Worm (Caenorhabditis elegans): ENCODE measurements around the gene ets-6.

ets-6 gene

ce11 chrV:7604858-7605257 lies 24.5 kb upstream of the ets-6 start, which contains the start of gene clec-213:
TSS of gene clec-213 (plus strand) at chrV:7605158.
- no peak for TF ChIP-seq ref-1 (GFP tag; conservative IDR thresholded peaks at IDR 0.05)
- no peak for TF ChIP-seq ztf-29 (GFP tag; IDR thresholded peaks at IDR 0.05)
- no peak for TF ChIP-seq klf-2 (GFP tag; conservative IDR thresholded peaks at IDR 0.05)
- TF ChIP-seq med-1 (GFP tag; optimal IDR thresholded peaks at IDR 0.05; ENCODE audit: insufficient read depth): no peak
- no peak for TF ChIP-seq T22C8.4 (GFP tag; IDR thresholded peaks at IDR 0.05)
- no peak for TF ChIP-seq tab-1 (GFP tag; IDR thresholded peaks at IDR 0.05)
- no peak for TF ChIP-seq ztf-23 (GFP tag; IDR thresholded peaks at IDR 0.05)

DNA sequence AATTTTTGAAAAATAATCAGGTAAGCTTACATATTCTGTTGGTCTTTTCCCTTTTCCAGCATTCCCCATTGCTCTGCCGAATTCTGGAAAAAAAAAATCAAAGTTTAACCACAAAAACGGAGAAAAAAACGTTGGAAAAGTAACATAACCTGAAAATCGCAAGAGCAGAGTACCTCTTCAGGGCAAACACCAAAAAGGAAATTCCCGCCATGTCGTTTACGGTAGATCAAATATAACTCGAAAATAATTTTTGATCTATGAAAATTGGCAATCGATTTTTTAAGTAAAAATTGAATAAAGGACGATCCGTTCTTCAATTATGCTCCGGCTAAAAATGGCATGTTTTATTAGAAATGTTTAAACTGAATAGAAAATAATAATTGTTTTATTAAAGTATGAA lies 23.1 kb upstream of the ets-6 start, which contains the start of gene C50E3.11:
TSS of gene C50E3.11 (minus strand) at position 83 of the 400 bp plus-strand sequence.
- TF ChIP-seq cog-1 (tag; optimal IDR thresholded peaks at IDR 0.05) (no peak), ztf-29 (GFP tag; IDR thresholded peaks at IDR 0.05) (no peak), tab-1 (GFP tag; IDR thresholded peaks at IDR 0.05) (no peak), flt-1 (GFP tag; IDR thresholded peaks at IDR 0.05) (no peak), klf-2 (GFP tag; conservative IDR thresholded peaks at IDR 0.05) (no peak), ref-1 (GFP tag; conservative IDR thresholded peaks at IDR 0.05) (no peak), med-1 (GFP tag; optimal IDR thresholded peaks at IDR 0.05; ENCODE audit: insufficient read depth) (no peak), T22C8.4 (GFP tag; IDR thresholded peaks at IDR 0.05) (no peak), ztf-23 (GFP tag; IDR thresholded peaks at IDR 0.05) (no peak)

DNA sequence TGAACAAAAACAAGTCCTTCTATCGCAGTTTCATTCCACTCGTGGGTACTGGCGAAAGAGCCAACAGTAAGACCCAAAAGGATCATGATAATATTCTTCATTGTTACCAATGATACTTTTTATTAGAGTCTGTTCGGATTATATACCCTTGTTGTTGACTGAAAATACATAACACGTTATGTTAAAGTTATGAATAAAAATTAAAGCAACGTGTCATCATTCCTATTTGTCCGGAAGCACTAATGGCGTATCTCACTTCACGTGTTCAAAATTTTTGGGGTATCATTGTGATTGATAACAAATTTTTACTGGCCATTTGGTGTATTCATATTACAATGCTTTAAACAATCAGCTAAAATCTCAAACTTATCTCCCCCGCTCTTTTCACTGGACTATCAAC lies 21.1 kb upstream of the ets-6 start, which contains the start of gene scl-26:
TSS of gene scl-26 (minus strand) at position 101 of the 400 bp plus-strand sequence.
- TF ChIP-seq ztf-23 (GFP tag; IDR thresholded peaks at IDR 0.05) (no peak), tab-1 (GFP tag; IDR thresholded peaks at IDR 0.05) (no peak), med-1 (GFP tag; optimal IDR thresholded peaks at IDR 0.05; ENCODE audit: insufficient read depth) (no peak), ref-1 (GFP tag; conservative IDR thresholded peaks at IDR 0.05) (no peak), T22C8.4 (GFP tag; IDR thresholded peaks at IDR 0.05) (no peak), flt-1 (GFP tag; IDR thresholded peaks at IDR 0.05) (no peak), cog-1 (tag; optimal IDR thresholded peaks at IDR 0.05) (no peak)

ce11 chrV:7600149-7600548 lies 19.8 kb upstream of the ets-6 start, which contains the start of gene C50E3.9:
TSS of gene C50E3.9 (minus strand) at chrV:7600249.
- TF ChIP-seq ztf-29 (GFP tag; IDR thresholded peaks at IDR 0.05): no peak
- TF ChIP-seq ref-1 (GFP tag; conservative IDR thresholded peaks at IDR 0.05): no peak
- TF ChIP-seq T22C8.4 (GFP tag; IDR thresholded peaks at IDR 0.05): no peak
- TF ChIP-seq flt-1 (GFP tag; IDR thresholded peaks at IDR 0.05): no peak
- no peak for TF ChIP-seq med-1 (GFP tag; optimal IDR thresholded peaks at IDR 0.05; ENCODE audit: insufficient read depth)
- no peak for TF ChIP-seq klf-2 (GFP tag; conservative IDR thresholded peaks at IDR 0.05)
- no peak for TF ChIP-seq ztf-23 (GFP tag; IDR thresholded peaks at IDR 0.05)
- no peak for TF ChIP-seq tab-1 (GFP tag; IDR thresholded peaks at IDR 0.05)

- TF ChIP-seq med-1 (GFP tag; optimal IDR thresholded peaks at IDR 0.05; ENCODE audit: insufficient read depth): no peak
- no peak for TF ChIP-seq ztf-29 (GFP tag; IDR thresholded peaks at IDR 0.05)
- no peak for TF ChIP-seq T22C8.4 (GFP tag; IDR thresholded peaks at IDR 0.05)
- TF ChIP-seq ref-1 (GFP tag; conservative IDR thresholded peaks at IDR 0.05): no peak
- no peak for TF ChIP-seq flt-1 (GFP tag; IDR thresholded peaks at IDR 0.05)
Observed at ce11 chrV:7598269-7598668, 17.9 kb upstream of the ets-6 start, which contains the start of gene C50E3.7. TSS of gene C50E3.7 (minus strand) at chrV:7598369.

DNA sequence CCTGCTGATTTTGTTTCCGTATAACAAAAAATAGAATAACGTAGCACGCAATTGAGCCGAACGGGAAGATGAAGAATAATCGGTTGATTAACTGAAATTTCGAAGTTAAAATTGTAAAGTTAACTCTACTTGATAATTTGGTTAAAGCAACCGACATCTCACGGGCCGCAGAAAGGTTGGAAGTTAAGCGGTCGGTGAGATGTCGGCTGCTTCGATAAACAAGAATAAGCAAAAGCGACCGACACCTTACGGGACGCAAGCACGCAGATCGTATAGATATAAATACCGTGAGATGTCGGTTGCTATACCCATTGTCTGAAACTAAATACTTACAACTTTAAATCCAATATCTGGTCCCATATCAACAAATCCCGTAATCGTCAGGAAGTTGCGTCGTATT lies 14.8 kb upstream of the ets-6 start:
- TF ChIP-seq ztf-29 (GFP tag; IDR thresholded peaks at IDR 0.05): no peak
- TF ChIP-seq cog-1 (tag; optimal IDR thresholded peaks at IDR 0.05): no peak
- TF ChIP-seq flt-1 (GFP tag; IDR thresholded peaks at IDR 0.05): no peak
- TF ChIP-seq tab-1 (GFP tag; IDR thresholded peaks at IDR 0.05): no peak
- no peak for TF ChIP-seq med-1 (GFP tag; optimal IDR thresholded peaks at IDR 0.05; ENCODE audit: insufficient read depth)
- no peak for TF ChIP-seq ztf-23 (GFP tag; IDR thresholded peaks at IDR 0.05)

DNA sequence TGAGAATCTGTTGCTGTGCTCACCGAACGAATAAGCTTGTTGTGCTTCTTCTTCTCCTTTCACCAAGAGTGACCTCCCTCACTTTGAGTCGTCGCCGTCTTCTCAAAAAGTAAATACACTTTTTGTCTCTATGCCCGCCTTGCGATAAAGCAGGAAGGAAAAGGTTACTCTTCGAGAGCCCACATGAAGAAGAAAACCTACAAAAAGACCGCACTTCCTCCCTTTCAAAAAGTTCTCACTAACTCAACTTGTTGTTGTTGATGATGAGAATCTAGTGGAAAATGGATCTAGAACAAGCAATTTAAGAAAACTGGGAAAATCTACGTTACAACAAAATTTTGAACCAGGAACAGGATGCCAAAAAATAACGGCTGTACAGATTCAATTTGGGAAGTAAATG lies 10.1 kb upstream of the ets-6 start, which contains the start of gene C50E3.6:
TSS of gene C50E3.6 (minus strand) at position 101 of the 400 bp plus-strand sequence.
- TF ChIP-seq ref-1 (GFP tag; conservative IDR thresholded peaks at IDR 0.05): no peak
- TF ChIP-seq ztf-29 (GFP tag; IDR thresholded peaks at IDR 0.05): no peak
- TF ChIP-seq ztf-23 (GFP tag; IDR thresholded peaks at IDR 0.05): no peak
- TF ChIP-seq klf-2 (GFP tag; conservative IDR thresholded peaks at IDR 0.05): no peak
- TF ChIP-seq T22C8.4 (GFP tag; IDR thresholded peaks at IDR 0.05): no peak
- TF ChIP-seq med-1 (GFP tag; optimal IDR thresholded peaks at IDR 0.05; ENCODE audit: insufficient read depth): no peak
- no peak for TF ChIP-seq flt-1 (GFP tag; IDR thresholded peaks at IDR 0.05)
- TF ChIP-seq tab-1 (GFP tag; IDR thresholded peaks at IDR 0.05): no peak
- TF ChIP-seq cog-1 (tag; optimal IDR thresholded peaks at IDR 0.05): no peak

ce11 chrV:7587637-7588036 lies 7.3 kb upstream of the ets-6 start, which contains the start of the genes F19F10.11 and C50E3.5:
TSS of gene F19F10.11 (minus strand) at chrV:7587704.
TSS of gene C50E3.5 (plus strand) at chrV:7587996.
- TF ChIP-seq ztf-29 (GFP tag; IDR thresholded peaks at IDR 0.05): no peak
- no peak for TF ChIP-seq med-1 (GFP tag; optimal IDR thresholded peaks at IDR 0.05; ENCODE audit: insufficient read depth)
- no peak for TF ChIP-seq flt-1 (GFP tag; IDR thresholded peaks at IDR 0.05)
- TF ChIP-seq ztf-23 (GFP tag; IDR thresholded peaks at IDR 0.05): no peak
- TF ChIP-seq klf-2 (GFP tag; conservative IDR thresholded peaks at IDR 0.05): no peak
- no peak for TF ChIP-seq cog-1 (tag; optimal IDR thresholded peaks at IDR 0.05)
- no peak for TF ChIP-seq tab-1 (GFP tag; IDR thresholded peaks at IDR 0.05)
- TF ChIP-seq ref-1 (GFP tag; conservative IDR thresholded peaks at IDR 0.05): no peak
- no peak for TF ChIP-seq T22C8.4 (GFP tag; IDR thresholded peaks at IDR 0.05)

ce11 chrV:7575563-7575962 lies 4.8 kb downstream of the ets-6 start, which contains the start of the genes snu-66 and ints-9:
TSS of gene snu-66 (minus strand) at chrV:7575670.
TSS of gene ints-9 (plus strand) at chrV:7575802.
- no peak for TF ChIP-seq cog-1 (tag; optimal IDR thresholded peaks at IDR 0.05)
- no peak for TF ChIP-seq ztf-29 (GFP tag; IDR thresholded peaks at IDR 0.05)

DNA sequence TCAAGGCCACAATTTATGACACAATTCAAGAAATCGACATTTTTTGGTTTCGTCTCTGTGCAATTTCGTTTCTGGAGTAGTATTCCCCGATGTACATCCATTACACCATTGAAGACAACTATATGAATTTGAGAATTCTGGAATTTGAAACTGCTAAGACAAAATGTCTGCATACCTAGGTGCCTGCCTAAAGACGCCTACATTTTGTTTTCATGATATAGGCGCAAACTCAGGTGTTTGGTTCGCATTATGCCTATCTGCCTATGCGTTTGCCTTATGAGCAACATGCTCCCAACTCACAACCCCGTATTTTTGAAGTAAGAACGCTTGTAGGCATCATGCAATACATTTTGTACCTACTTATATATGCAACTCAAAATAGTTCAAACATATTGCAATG lies 9.4 kb downstream of the ets-6 start, which contains the start of gene F19F10.14:
TSS of gene F19F10.14 (minus strand) at position 101 of the 400 bp plus-strand sequence.
- TF ChIP-seq med-1 (GFP tag; optimal IDR thresholded peaks at IDR 0.05; ENCODE audit: insufficient read depth) (no peak), flt-1 (GFP tag; IDR thresholded peaks at IDR 0.05) (no peak), klf-2 (GFP tag; conservative IDR thresholded peaks at IDR 0.05) (no peak), ztf-29 (GFP tag; IDR thresholded peaks at IDR 0.05) (no peak), cog-1 (tag; optimal IDR thresholded peaks at IDR 0.05) (no peak), T22C8.4 (GFP tag; IDR thresholded peaks at IDR 0.05) (no peak), tab-1 (GFP tag; IDR thresholded peaks at IDR 0.05) (no peak)
